Worm (Caenorhabditis elegans): Measurements from ENCODE around the gene mlck-1.

Gene mlck-1

ce11 chrX:10069692-10070091 lies at the start of gene mlck-1:
Gene mlck-1 (minus strand): TSS chrX:10069792.
- TF ChIP-seq ama-1 (optimal IDR thresholded peaks at IDR 0.05) (no peak), ZK546.5 (tag; optimal IDR thresholded peaks at IDR 0.05) (no peak), zag-1 (tag; optimal IDR thresholded peaks at IDR 0.05) (no peak), pha-4 (tag; optimal IDR thresholded peaks at IDR 0.05) (no peak), ztf-4 (tag; optimal IDR thresholded peaks at IDR 0.05) (no peak), tbx-2 (tag; optimal IDR thresholded peaks at IDR 0.05) (no peak), lin-15B (tag; optimal IDR thresholded peaks at IDR 0.05) (no peak), nhr-67 (tag; optimal IDR thresholded peaks at IDR 0.05) (no peak), unc-39 (tag; optimal IDR thresholded peaks at IDR 0.05) (no peak), R02D3.7 (tag; optimal IDR thresholded peaks at IDR 0.05) (no peak), sea-2 (GFP tag; optimal IDR thresholded peaks at IDR 0.05) (no peak), pqm-1 (tag; optimal IDR thresholded peaks at IDR 0.05) (no peak), nhr-23 (tag; optimal IDR thresholded peaks at IDR 0.05) (no peak), ceh-28 (tag; optimal IDR thresholded peaks at IDR 0.05) (no peak), eor-1 (tag; optimal IDR thresholded peaks at IDR 0.05) (no peak), nhr-11 (tag; optimal IDR thresholded peaks at IDR 0.05) (no peak), nhr-77 (tag; optimal IDR thresholded peaks at IDR 0.05) (no peak)

ce11 chrX:10113677-10114076 lies 44.1 kb upstream of the mlck-1 start:
- TF ChIP-seq pha-4 (tag; optimal IDR thresholded peaks at IDR 0.05) = no peak
- TF ChIP-seq ztf-4 (tag; optimal IDR thresholded peaks at IDR 0.05) = no peak
- TF ChIP-seq nhr-11 (tag; optimal IDR thresholded peaks at IDR 0.05) = no peak
- TF ChIP-seq egl-5 (tag; optimal IDR thresholded peaks at IDR 0.05) = no peak
- TF ChIP-seq nhr-43 (tag; optimal IDR thresholded peaks at IDR 0.05; ENCODE audit: poor library complexity, severe bottlenecking) = no peak
- no peak for TF ChIP-seq ama-1 (optimal IDR thresholded peaks at IDR 0.05)
- no peak for TF ChIP-seq lin-39 (tag; optimal IDR thresholded peaks at IDR 0.05)
- no peak for TF ChIP-seq nhr-77 (tag; optimal IDR thresholded peaks at IDR 0.05)
- TF ChIP-seq snpc-4 (tag; optimal IDR thresholded peaks at IDR 0.05) = no peak
- TF ChIP-seq pqm-1 (tag; optimal IDR thresholded peaks at IDR 0.05) = no peak
- TF ChIP-seq fkh-2 (tag; optimal IDR thresholded peaks at IDR 0.05) = no peak
- TF ChIP-seq zag-1 (tag; optimal IDR thresholded peaks at IDR 0.05) = no peak
- TF ChIP-seq ztf-11 (tag; optimal IDR thresholded peaks at IDR 0.05) = no peak
- TF ChIP-seq nfya-1 (tag; optimal IDR thresholded peaks at IDR 0.05; ENCODE audit: insufficient read depth) = no peak

DNA sequence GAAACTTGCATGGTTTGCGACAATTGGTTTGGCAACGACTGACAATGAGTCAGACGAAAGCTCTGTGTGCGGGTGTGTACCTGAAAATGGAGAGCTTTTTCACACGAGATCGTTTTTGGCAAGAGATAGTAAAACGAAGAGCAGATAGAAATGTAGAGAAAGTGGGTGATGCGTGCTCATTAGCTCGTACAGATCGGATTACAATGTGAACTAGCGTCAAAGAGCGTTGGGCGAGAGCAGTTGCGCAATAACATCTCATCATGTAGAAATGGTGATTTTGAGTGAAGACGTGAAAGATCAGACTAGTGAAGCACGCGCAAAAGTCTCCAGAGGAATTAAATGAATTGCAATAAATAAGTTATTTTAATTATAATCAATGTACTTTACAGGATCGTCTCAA lies 25.6 kb upstream of the mlck-1 start, which contains the start of gene flp-2:
Gene flp-2, minus strand, starts transcription at position 101 of the 400 bp plus-strand sequence.
- TF ChIP-seq unc-62 (GFP tag; optimal IDR thresholded peaks at IDR 0.05) (no peak), nhr-77 (tag; optimal IDR thresholded peaks at IDR 0.05) (no peak), eor-1 (tag; optimal IDR thresholded peaks at IDR 0.05) (no peak), egl-5 (tag; optimal IDR thresholded peaks at IDR 0.05) (no peak), ZK546.5 (tag; optimal IDR thresholded peaks at IDR 0.05) (no peak), ama-1 (optimal IDR thresholded peaks at IDR 0.05) (no peak), elt-3 (tag; optimal IDR thresholded peaks at IDR 0.05) (no peak), hmg-11 (tag; optimal IDR thresholded peaks at IDR 0.05) (no peak), ztf-11 (tag; optimal IDR thresholded peaks at IDR 0.05) (no peak), egl-27 (tag; optimal IDR thresholded peaks at IDR 0.05) (no peak), R02D3.7 (tag; optimal IDR thresholded peaks at IDR 0.05) (no peak), fos-1 (tag; optimal IDR thresholded peaks at IDR 0.05) (no peak), fkh-2 (tag; optimal IDR thresholded peaks at IDR 0.05) (no peak), ceh-9 (tag; optimal IDR thresholded peaks at IDR 0.05) (no peak), fkh-10 (GFP tag; optimal IDR thresholded peaks at IDR 0.05) (no peak)

DNA sequence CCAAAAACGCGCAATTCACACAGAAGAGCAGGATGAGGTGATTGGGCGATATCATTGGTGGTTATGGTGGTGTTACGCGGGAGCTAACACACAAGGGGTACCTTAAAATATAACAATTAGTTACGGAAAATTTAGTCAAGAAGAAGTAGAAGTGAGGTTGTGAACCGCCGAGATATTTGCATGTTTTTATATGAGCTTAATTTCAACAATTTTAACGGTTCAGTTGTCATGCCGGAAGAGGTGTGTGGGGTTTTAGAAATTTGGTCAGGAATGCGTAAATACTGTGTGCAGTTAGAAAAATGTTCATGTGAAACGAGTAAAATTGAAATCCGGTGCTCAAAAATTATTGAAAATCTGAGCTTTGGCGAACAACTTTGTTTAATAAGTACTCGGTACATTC lies 23.3 kb upstream of the mlck-1 start, which contains the start of gene flp-3:
Gene flp-3, minus strand, starts transcription at position 101 of the 400 bp plus-strand sequence.
- TF ChIP-seq nhr-23 (tag; optimal IDR thresholded peaks at IDR 0.05) (no peak), ztf-11 (tag; optimal IDR thresholded peaks at IDR 0.05) (no peak), nhr-43 (tag; optimal IDR thresholded peaks at IDR 0.05; ENCODE audit: poor library complexity, severe bottlenecking) (no peak), R02D3.7 (tag; optimal IDR thresholded peaks at IDR 0.05) (no peak), nhr-76 (tag; optimal IDR thresholded peaks at IDR 0.05) (no peak), pha-4 (tag; optimal IDR thresholded peaks at IDR 0.05) (no peak), hmg-11 (tag; optimal IDR thresholded peaks at IDR 0.05) (no peak), nhr-28 (tag; optimal IDR thresholded peaks at IDR 0.05) (no peak), nhr-11 (tag; optimal IDR thresholded peaks at IDR 0.05) (no peak), nhr-25 (tag; optimal IDR thresholded peaks at IDR 0.05) (no peak), ZK546.5 (tag; optimal IDR thresholded peaks at IDR 0.05) (no peak)

DNA sequence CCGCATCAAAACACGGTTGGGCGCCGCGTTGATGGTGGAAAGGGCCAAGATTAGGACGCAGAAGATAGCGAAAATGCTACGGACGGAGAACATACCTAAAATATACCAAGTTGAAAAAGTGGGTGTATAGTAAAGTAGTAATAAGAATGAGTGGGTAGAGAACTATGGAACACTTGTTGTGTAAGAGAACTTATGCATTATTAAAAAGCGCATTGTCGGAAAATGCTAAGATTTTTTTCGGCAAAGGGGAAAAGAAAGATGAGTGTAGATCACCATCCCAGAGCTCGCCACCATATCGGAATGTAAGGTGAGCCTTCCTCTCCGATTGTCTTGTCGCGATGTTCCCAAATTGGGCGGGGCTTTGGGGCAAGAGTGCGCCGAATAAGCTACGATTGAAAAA lies 18.3 kb upstream of the mlck-1 start, which contains the start of gene flp-28:
Gene flp-28, minus strand, starts transcription at position 101 of the 400 bp plus-strand sequence.
- no peak for TF ChIP-seq fkh-2 (tag; optimal IDR thresholded peaks at IDR 0.05)
- TF ChIP-seq ceh-82 (tag; optimal IDR thresholded peaks at IDR 0.05) = no peak
- TF ChIP-seq elt-3 (tag; optimal IDR thresholded peaks at IDR 0.05) = no peak
- no peak for TF ChIP-seq ceh-16 (tag; optimal IDR thresholded peaks at IDR 0.05)
- no peak for TF ChIP-seq unc-62 (GFP tag; optimal IDR thresholded peaks at IDR 0.05)
- no peak for TF ChIP-seq jun-1 (tag; optimal IDR thresholded peaks at IDR 0.05)
- TF ChIP-seq ama-1 (optimal IDR thresholded peaks at IDR 0.05) = no peak
- TF ChIP-seq lin-15B (tag; optimal IDR thresholded peaks at IDR 0.05) = no peak
- TF ChIP-seq lin-39 (tag; optimal IDR thresholded peaks at IDR 0.05) = no peak
- no peak for TF ChIP-seq nhr-43 (tag; optimal IDR thresholded peaks at IDR 0.05; ENCODE audit: poor library complexity, severe bottlenecking)
- TF ChIP-seq pha-4 (tag; optimal IDR thresholded peaks at IDR 0.05) = no peak
- no peak for TF ChIP-seq nhr-23 (tag; optimal IDR thresholded peaks at IDR 0.05)
- no peak for TF ChIP-seq egl-27 (tag; optimal IDR thresholded peaks at IDR 0.05)
- no peak for TF ChIP-seq zag-1 (tag; optimal IDR thresholded peaks at IDR 0.05)
- TF ChIP-seq hmg-11 (tag; optimal IDR thresholded peaks at IDR 0.05) = no peak

Data from whole organism, L3 larva.